Fruit fly (Drosophila melanogaster) whole organism, adult: ENCODE data around the gene CG13108.

Source experiments
- CG1620 ChIP-seq: fragments of 200-800 bp; sonication (Bioruptor generic); optimal IDR thresholded peaks from 2 replicates; lab custom pipeline; 2016; ENCODE audit warnings: missing biosample characterization, missing genetic modification characterization
- CG5204 ChIP-seq: fragments of 200-800 bp; sonication (Bioruptor generic); optimal IDR thresholded peaks from 2 replicates; lab custom pipeline; 2016; ENCODE audit warnings: missing biosample characterization, missing genetic modification characterization
- CG7045 ChIP-seq: fragments of 200-800 bp; sonication (Bioruptor generic); optimal IDR thresholded peaks from 2 replicates; lab custom pipeline; 2017; ENCODE audit warnings: missing biosample characterization, mild to moderate bottlenecking, missing genetic modification characterization
- Clk ChIP-seq: fragments of 200-800 bp; sonication (Bioruptor generic); optimal IDR thresholded peaks from 2 replicates; lab custom pipeline; 2017; ENCODE audit warnings: missing biosample characterization, missing genetic modification characterization
- ovo ChIP-seq: fragments of 200-800 bp; sonication (Bioruptor generic); optimal IDR thresholded peaks from 2 replicates; lab custom pipeline; 2016; ENCODE audit warnings: missing biosample characterization, missing genetic modification characterization
- toe ChIP-seq: fragments of 200-800 bp; sonication (Bioruptor generic); optimal IDR thresholded peaks from 2 replicates; lab custom pipeline; 2016; ENCODE audit warnings: missing biosample characterization, missing genetic modification characterization

- TF ChIP-seq CG1620 (GFP tag; lab: Kevin White, UChicago) = no peak
- no peak for TF ChIP-seq Clk (GFP tag; lab: Kevin White, UChicago)
- no peak for TF ChIP-seq toe
- TF ChIP-seq CG7045 = no peak
- no peak for TF ChIP-seq ovo (GFP tag; lab: Kevin White, UChicago)
- TF ChIP-seq CG5204 (GFP tag; lab: Kevin White, UChicago) = no peak
These were observed 9.3 kb downstream of the CG13108 start for dm6 chr2L:9173343-9173742.
